Fruit fly (Drosophila melanogaster): Measurements from ENCODE around the gene CG16781.
A peak's percentile ranks its signal among the peaks of the same experiment; 100 is the strongest.

CG16781 gene

DNA sequence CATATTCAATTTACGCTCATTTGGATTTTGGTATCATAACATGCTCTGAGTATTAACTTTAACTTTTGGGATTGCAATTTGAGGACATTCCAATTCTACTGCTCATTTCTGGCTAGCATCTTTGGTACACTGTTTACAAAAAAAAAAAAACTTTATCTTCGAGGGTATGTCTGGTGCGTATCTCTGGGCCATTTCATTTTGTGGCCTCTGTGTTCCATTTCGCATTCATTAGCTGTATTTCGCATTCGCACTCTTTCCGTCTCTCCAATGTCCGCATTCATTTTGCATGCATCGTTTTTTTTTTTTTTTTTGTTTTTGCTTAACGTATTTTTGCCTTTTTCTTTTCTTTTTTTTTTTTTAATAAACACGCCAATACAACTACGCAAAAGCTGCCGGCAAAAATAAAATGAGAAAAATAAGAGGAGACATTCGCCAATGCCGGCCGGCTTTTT is 30.2 kb downstream of the CG16781 start:
- peak; percentile 8 for TF ChIP-seq noc (tag; optimal IDR thresholded peaks at IDR 0.05)

DNA sequence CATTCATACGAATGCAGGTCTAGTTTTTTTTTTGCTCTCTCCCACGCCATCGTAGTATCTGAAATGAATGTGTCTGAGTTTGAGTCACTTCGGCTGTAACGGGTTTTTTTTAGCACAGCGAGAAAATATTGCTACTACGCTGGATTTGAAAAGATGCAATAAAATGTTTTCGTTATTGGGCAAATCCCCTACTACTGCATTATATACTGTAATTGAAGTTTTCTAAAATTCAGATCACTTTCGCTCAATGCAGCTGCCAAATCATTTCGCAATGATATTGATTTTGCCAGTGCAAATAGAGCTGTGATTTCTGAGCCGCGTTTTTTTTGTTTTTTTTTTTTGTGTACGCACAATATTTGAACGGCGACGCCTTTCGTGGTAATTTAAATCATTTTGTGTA is 30.9 kb downstream of the CG16781 start:
- peak; percentile 5 for TF ChIP-seq noc (tag; optimal IDR thresholded peaks at IDR 0.05)

DNA sequence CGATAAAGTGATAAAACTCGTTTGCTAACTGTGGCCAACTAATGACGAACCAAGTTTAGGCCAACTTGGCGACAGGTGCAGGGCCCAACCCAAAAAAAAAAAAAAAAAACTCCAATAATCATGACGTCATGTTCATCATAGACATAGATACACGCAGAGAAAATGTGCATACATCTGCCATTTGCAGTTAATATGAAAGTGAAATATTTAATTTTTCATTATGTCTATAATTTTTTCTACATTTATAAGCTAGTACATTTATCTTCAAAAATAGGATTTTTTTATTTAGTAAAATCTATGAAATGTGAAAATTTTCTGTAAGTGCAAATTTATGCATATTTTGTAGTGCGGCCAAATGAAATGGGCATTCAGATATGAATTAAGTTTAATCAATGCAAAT is 32.2 kb downstream of the CG16781 start:
- TF ChIP-seq noc (tag; optimal IDR thresholded peaks at IDR 0.05), result peak; percentile 73

DNA sequence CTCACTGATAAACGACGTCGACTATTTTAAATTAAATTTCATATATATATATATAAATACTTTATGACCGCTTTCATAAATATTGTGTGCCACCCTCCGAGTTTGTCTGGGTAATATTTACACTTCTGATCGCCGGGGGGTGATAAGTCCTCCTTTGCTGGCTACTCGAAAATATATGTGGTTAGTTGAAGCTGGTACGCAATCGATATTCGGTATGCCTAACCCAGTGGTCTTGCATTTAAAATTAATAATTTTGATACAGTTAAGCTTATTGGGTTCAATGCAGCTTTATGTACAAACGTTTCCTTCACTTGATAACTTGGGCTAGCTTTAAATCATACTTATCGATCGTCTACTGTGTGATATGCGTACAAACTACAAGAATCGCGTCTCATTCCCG is 33.9 kb downstream of the CG16781 start:
- TF ChIP-seq noc (tag; optimal IDR thresholded peaks at IDR 0.05), result peak; percentile 52

DNA sequence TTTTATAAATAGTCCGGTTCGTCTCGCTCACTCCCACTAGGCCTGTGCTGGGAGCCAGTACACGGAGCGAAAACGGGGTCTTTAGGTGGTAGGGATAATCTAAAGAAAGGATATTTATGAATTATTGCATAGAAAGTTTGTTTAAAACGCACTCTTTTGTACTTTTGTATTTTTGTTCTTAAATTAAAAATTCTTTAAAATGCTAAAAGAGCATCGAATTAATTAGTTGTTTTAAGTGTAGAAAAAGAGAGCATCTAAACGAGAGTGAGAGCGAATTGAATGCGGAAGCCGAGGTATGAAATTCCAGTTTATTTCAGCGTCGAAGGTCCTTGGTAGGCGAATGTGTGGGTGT is 36.3 kb downstream of the CG16781 start:
- TF ChIP-seq noc (tag; optimal IDR thresholded peaks at IDR 0.05), result peak; percentile 58

DNA sequence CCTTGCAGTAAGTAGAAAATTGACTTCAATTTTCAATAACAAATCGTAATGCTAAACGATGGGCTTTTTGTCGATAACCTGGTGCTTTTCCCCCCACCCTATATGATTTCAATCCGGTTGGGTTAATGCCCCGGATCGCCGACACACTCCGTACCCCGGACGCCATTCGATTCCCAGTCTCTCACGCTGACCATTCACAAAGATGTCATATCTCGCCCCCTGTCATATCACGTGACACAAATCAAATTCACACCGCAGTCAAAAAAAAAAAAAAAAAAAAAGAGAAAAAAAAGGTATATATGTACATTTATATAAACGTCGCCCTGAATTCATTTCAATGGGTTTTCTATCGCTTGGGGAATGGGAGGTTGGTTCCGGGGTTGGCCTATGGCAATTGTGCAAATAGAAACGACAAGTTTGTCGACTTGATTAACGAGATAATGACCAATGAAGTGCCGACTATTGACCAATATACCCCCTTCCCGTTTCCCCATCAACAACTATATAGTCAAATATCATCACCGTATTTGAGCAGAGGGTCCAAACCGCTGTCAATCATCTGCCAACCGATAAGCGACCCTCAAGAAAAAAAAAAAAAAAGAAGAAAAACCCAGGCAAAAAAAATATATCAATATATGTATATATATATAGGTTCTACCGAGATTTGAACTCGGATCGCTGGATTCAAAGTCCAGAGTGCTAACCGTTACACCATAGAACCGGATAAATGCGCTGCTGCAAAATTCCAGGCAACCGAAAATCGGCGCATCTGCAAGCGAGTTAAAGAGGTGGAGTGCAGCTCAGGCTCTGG is 36.8 kb downstream of the CG16781 start:
- no peak for TF ChIP-seq noc (tag; optimal IDR thresholded peaks at IDR 0.05)

DNA sequence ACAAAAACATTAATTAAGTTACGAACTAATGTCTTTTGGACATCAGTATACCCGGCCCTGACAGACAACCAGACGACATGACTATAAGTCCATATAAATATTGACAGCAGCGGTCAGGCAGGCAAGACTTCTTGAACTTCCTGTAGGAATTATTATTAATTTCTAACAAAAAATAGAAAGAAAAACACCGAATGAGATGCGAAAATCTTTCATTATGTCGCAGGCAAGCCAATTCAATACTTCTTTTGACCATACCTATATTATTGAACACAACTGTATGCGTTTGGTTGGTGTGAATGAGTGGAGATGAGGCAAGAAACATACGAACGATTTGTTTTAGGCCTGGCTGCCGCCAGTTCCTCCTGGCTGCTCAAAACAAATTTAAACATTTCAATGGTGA is 38.9 kb downstream of the CG16781 start:
- peak; percentile 74 for TF ChIP-seq noc (tag; optimal IDR thresholded peaks at IDR 0.05)

DNA sequence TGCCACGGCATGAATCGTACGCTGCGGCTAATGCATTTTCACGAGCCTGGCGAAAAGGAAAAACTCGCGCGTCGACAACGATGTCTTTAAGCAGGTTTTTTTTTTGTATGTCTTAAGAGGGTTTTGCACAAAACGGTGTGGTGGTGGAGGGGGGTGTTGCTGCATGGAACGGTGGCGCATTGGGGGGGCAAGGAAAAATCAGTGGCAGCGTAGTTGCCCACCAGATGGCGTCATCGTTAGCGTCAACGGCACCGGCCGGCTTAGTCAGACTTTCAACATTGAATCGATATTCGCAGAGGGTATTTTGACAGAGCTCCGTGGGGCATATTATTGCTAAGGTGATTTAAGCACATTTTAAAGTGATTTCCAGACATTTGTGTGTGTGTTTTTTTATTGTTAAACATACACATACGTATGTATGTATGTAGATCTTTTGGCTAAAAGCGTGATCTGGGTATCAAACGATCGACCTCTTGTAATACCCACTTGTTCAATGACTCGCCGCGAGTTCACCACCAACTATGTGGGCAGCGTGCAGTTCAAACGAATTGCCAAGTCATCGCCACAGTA is 40.6 kb downstream of the CG16781 start:
- TF ChIP-seq noc (tag; optimal IDR thresholded peaks at IDR 0.05), result no peak

DNA sequence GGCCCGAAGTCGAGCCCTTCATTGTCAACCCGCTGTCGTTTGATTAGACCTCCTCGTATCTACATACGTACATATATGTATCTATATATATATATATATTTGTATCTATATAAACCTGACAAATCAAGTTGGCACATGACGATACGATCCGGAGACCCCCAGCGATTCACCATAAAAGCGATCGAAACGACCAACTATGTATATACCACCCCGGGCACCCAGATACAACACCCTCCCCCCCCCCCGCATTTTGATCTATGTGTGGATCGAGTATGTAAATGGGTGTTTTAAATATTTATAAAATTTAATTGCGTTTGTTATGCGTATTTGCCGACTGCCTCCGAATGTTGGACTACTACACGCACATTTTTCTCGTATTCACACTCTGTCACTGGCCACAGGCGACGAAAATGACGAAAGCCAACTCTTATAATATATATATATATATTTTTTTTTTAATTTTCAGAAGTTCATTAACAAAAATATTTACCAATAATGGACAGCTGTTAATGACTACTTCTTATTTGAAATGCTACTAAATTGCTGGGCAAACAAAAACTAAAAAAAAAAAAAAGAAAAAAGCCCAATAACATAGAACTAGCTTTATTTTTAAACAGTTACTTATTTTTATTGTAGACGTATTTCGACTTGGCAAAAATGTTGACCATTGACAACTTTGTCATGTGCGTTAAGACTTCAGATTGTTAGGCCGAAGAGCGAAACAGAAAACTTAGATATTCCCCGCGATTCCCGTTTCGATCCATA is 49.7 kb downstream of the CG16781 start:
- TF ChIP-seq noc (tag; optimal IDR thresholded peaks at IDR 0.05), result peak; percentile 90

DNA sequence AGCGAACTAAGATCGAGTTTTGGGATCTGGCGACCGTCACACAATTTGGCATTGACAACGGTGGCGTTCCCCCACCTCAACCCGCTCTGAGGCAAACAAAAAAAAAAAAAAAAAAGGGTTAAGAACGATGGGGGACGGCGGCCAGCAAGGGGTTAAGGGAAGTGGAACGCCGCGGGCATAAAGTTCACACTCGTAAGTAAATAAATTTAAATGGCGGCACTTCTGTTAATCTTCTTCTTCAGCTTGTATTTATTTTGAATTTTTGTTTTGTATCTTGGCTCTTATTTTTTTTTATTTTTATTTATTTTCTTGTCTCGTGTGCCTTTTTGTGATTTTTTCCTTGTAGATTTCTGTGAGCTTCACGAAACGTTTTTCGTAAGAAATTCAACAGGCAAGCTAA is 51.0 kb downstream of the CG16781 start:
- TF ChIP-seq noc (tag; optimal IDR thresholded peaks at IDR 0.05), result no peak
